Fruit fly (Drosophila melanogaster) whole organism, wandering third instar larva: Measurements from ENCODE around the gene tbrd-1.

ENCODE experiments used
- Abd-B ChIP-seq: fragments of >200 bp; optimal IDR thresholded peaks from 2 replicates; lab custom pipeline; 2017; ENCODE audit warnings: missing biosample characterization, missing genetic modification characterization
- CG32264 ChIP-seq: fragments of 200-800 bp; sonication (Bioruptor generic); optimal IDR thresholded peaks from 2 replicates; lab custom pipeline; 2016; ENCODE audit warnings: missing biosample characterization, missing genetic modification characterization
- CG9705 ChIP-seq: fragments of 200-800 bp; sonication (Bioruptor generic); optimal IDR thresholded peaks from 2 replicates; lab custom pipeline; 2018; ENCODE audit warnings: missing biosample characterization, mild to moderate bottlenecking, missing genetic modification characterization
- CrebA ChIP-seq: fragments of 200-800 bp; sonication (Bioruptor generic); optimal IDR thresholded peaks from 2 replicates; lab custom pipeline; 2016; ENCODE audit warnings: missing biosample characterization, mild to moderate bottlenecking, missing genetic modification characterization, borderline replicate concordance
- Dfd ChIP-seq: fragments of >200 bp; optimal IDR thresholded peaks from 2 replicates; lab custom pipeline; 2017; ENCODE audit warnings: missing biosample characterization, missing genetic modification characterization
- Dif ChIP-seq: fragments of 200-275, 200-300 bp; sonication (Bioruptor generic); optimal IDR thresholded peaks from 2 replicates; lab custom pipeline; 2018; ENCODE audit warnings: missing biosample characterization, missing genetic modification characterization; ENCODE audit not compliant: partially characterized antibody
- GATAd ChIP-seq: sonication (Bioruptor generic); optimal IDR thresholded peaks from 2 replicates; lab custom pipeline; 2016; ENCODE audit warnings: missing biosample characterization, missing genetic modification characterization
- HLH106 ChIP-seq: fragments of 200-800 bp; optimal IDR thresholded peaks from 3 replicates; lab custom pipeline; 2019; ENCODE audit warnings: missing biosample characterization, mild to moderate bottlenecking, missing genetic modification characterization, moderate library complexity
- Hnf4 ChIP-seq: fragments of 200-800 bp; sonication (Bioruptor generic); optimal IDR thresholded peaks from 2 replicates; lab custom pipeline; 2016; ENCODE audit warnings: missing biosample characterization, mild to moderate bottlenecking, missing genetic modification characterization
- Hr78 ChIP-seq: fragments of >200 bp; optimal IDR thresholded peaks from 2 replicates; lab custom pipeline; 2017; ENCODE audit warnings: missing biosample characterization, missing genetic modification characterization
- Hr83 ChIP-seq: fragments of 200-300 bp; sonication (Bioruptor generic); optimal IDR thresholded peaks from 2 replicates; lab custom pipeline; 2016; ENCODE audit warnings: missing biosample characterization, mild to moderate bottlenecking, missing genetic modification characterization, moderate library complexity; ENCODE audit not compliant: poor library complexity, severe bottlenecking
- Jra ChIP-seq: sonication (Bioruptor generic); optimal IDR thresholded peaks from 2 replicates; lab custom pipeline; 2016; ENCODE audit warnings: missing biosample characterization, missing genetic modification characterization
- Mio ChIP-seq: sonication (Bioruptor generic); optimal IDR thresholded peaks from 2 replicates; lab custom pipeline; 2016; ENCODE audit warnings: missing biosample characterization, missing genetic modification characterization
- Myc ChIP-seq: fragments of >200 bp; optimal IDR thresholded peaks from 2 replicates; lab custom pipeline; 2017
- N ChIP-seq: fragments of >200 bp; optimal IDR thresholded peaks from 2 replicates; lab custom pipeline; 2018; ENCODE audit warnings: missing biosample characterization, missing external identifiers, missing genetic modification characterization
- OdsH ChIP-seq: fragments of 200-800 bp; sonication (Bioruptor generic); optimal IDR thresholded peaks from 2 replicates; lab custom pipeline; 2016; ENCODE audit warnings: missing biosample characterization, mild to moderate bottlenecking, missing genetic modification characterization
- Rel ChIP-seq, 2 experiments: fragments of 200-800 bp; sonication (Bioruptor generic) in 1 of 2; optimal IDR thresholded peaks; 2 replicates in 1 of 2; 3 replicates in 1 of 2; lab custom pipeline; 2016 to 2019; ENCODE audit warnings: mild to moderate bottlenecking in 2 of 2, missing biosample characterization in 2 of 2, missing genetic modification characterization in 2 of 2, moderate library complexity in 1 of 2
- Sp1 ChIP-seq: fragments of 200-800 bp; sonication (Bioruptor generic); optimal IDR thresholded peaks from 3 replicates; lab custom pipeline; 2019; ENCODE audit warnings: missing biosample characterization, mild to moderate bottlenecking, missing genetic modification characterization, moderate library complexity
- Vsx2 ChIP-seq: fragments of 200-300, 225-300 bp; sonication (Bioruptor generic); optimal IDR thresholded peaks from 2 replicates; lab custom pipeline; 2018; ENCODE audit warnings: missing biosample characterization, missing genetic modification characterization; ENCODE audit not compliant: partially characterized antibody
- br ChIP-seq: fragments of 200-800 bp; sonication (Bioruptor generic); optimal IDR thresholded peaks from 2 replicates; lab custom pipeline; 2016; ENCODE audit warnings: missing biosample characterization, missing genetic modification characterization
- brk ChIP-seq: fragments of 200-800 bp; sonication (Bioruptor generic); optimal IDR thresholded peaks from 2 replicates; lab custom pipeline; 2016; ENCODE audit warnings: missing biosample characterization, mild to moderate bottlenecking, missing genetic modification characterization
- dl ChIP-seq, 2 experiments: fragments of 175-275, 200-275 bp in 1 of 2; fragments of 200-275 bp in 1 of 2; sonication (Bioruptor generic); optimal IDR thresholded peaks; lab custom pipeline; 2018; ENCODE audit warnings: mild to moderate bottlenecking in 2 of 2, missing biosample characterization in 2 of 2, missing genetic modification characterization in 2 of 2, moderate library complexity in 2 of 2; ENCODE audit not compliant: partially characterized antibody in 2 of 2, insufficient read depth in 1 of 2
- dmrt93B ChIP-seq: fragments of 200-800 bp; sonication (Bioruptor generic); optimal IDR thresholded peaks from 2 replicates; lab custom pipeline; 2018; ENCODE audit warnings: missing biosample characterization, mild to moderate bottlenecking, missing genetic modification characterization
- dsf ChIP-seq: sonication (Bioruptor generic); optimal IDR thresholded peaks from 2 replicates; lab custom pipeline; 2016; ENCODE audit warnings: missing biosample characterization, missing genetic modification characterization, borderline replicate concordance
- ey ChIP-seq: fragments of 200-800 bp; sonication (Bioruptor generic); optimal IDR thresholded peaks from 2 replicates; lab custom pipeline; 2016; ENCODE audit warnings: missing biosample characterization, missing genetic modification characterization
- foxo ChIP-seq, 2 experiments: fragments of 200-800 bp; sonication (Bioruptor generic); optimal IDR thresholded peaks; 2 replicates in 1 of 2; 3 replicates in 1 of 2; lab custom pipeline; 2016 to 2017; ENCODE audit warnings: missing biosample characterization in 2 of 2, missing genetic modification characterization in 2 of 2
- fru ChIP-seq: fragments of 200-800 bp; sonication (Bioruptor generic); optimal IDR thresholded peaks from 3 replicates; lab custom pipeline; 2016; ENCODE audit warnings: missing biosample characterization, mild to moderate bottlenecking, missing genetic modification characterization
- h ChIP-seq: fragments of 200-800 bp; sonication (Bioruptor generic); optimal IDR thresholded peaks from 3 replicates; lab custom pipeline; 2016; ENCODE audit warnings: missing biosample characterization, mild to moderate bottlenecking, missing genetic modification characterization
- jim ChIP-seq: fragments of 175-275, 200-325 bp; sonication (Bioruptor generic); optimal IDR thresholded peaks from 2 replicates; lab custom pipeline; 2016; ENCODE audit warnings: missing biosample characterization, mild to moderate bottlenecking, missing genetic modification characterization
- lola ChIP-seq: fragments of >200 bp; optimal IDR thresholded peaks from 2 replicates; lab custom pipeline; 2017; ENCODE audit warnings: missing biosample characterization, missing genetic modification characterization
- pan ChIP-seq: fragments of >200 bp; optimal IDR thresholded peaks from 2 replicates; lab custom pipeline; 2017
- psq ChIP-seq: fragments of 200-800 bp; sonication (Bioruptor generic); optimal IDR thresholded peaks from 3 replicates; lab custom pipeline; 2017; ENCODE audit warnings: missing biosample characterization, mild to moderate bottlenecking, missing genetic modification characterization, moderate library complexity
- rgr ChIP-seq: fragments of 200-800 bp; sonication (Bioruptor generic); optimal IDR thresholded peaks from 3 replicates; lab custom pipeline; 2016; ENCODE audit warnings: missing biosample characterization, mild to moderate bottlenecking, missing genetic modification characterization
- sage ChIP-seq: fragments of 200-800 bp; sonication (Bioruptor generic); optimal IDR thresholded peaks from 2 replicates; lab custom pipeline; 2016; ENCODE audit warnings: missing biosample characterization, mild to moderate bottlenecking, missing genetic modification characterization
- sv ChIP-seq: fragments of 200-800 bp; sonication (Bioruptor generic); optimal IDR thresholded peaks from 3 replicates; lab custom pipeline; 2016; ENCODE audit warnings: missing biosample characterization, missing genetic modification characterization
- tai ChIP-seq: sonication (Bioruptor generic); optimal IDR thresholded peaks from 2 replicates; lab custom pipeline; 2016; ENCODE audit warnings: missing biosample characterization, missing genetic modification characterization
- usp ChIP-seq: fragments of >200 bp; optimal IDR thresholded peaks from 2 replicates; lab custom pipeline; 2017; ENCODE audit warnings: missing biosample characterization, missing genetic modification characterization
- woc ChIP-seq: sonication (Bioruptor generic); optimal IDR thresholded peaks from 2 replicates; lab custom pipeline; 2016; ENCODE audit warnings: missing biosample characterization, mild to moderate bottlenecking, missing genetic modification characterization

Gene tbrd-1

DNA sequence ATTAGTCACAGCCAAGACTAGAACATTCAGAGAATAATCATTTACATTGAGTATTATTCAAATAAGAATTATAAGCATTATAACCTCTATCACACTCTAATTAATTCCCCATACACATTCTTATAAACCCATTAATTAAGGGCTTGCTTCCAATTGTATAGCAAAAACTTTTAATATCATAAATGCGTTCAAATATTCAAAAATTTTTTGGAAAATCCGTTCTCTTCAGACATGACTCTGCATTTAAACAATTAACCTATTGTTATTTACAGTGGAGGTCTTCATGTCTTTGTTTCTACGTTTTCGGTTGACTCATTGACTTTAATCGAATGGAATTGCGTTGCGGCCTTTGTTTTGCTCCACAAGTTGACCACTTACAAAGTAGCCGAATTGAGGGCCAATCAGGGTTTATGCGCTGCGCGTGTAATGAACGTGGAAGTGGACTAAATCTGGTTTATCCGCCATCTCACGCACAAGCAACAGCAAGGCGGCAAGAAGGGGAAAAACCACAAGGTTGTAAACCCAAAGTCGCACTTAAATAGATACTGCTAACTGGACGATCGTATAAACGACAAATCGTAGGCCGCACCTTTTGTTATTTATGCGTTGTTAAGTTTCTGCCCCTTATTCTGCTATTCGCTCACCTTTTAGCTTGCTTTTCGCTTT lies 27.6 kb upstream of the tbrd-1 start:
- TF ChIP-seq CG9705 (GFP tag; lab: Kevin White, UChicago) = peak; percentile 14
- peak; percentile 57 for TF ChIP-seq rgr
- TF ChIP-seq N (GFP tag; lab: Kevin White, UChicago) = no peak
- no peak for TF ChIP-seq brk (GFP tag; lab: Kevin White, UChicago)
- TF ChIP-seq br (GFP tag; lab: Kevin White, UChicago) = peak; percentile 66
- no peak for TF ChIP-seq Myc (lab: Kevin White, UChicago)
- no peak for TF ChIP-seq woc (GFP tag; lab: Kevin White, UChicago)
- TF ChIP-seq psq = peak; percentile 4
- no peak for TF ChIP-seq jim (GFP tag; lab: Kevin White, UChicago)
- TF ChIP-seq Vsx2 (GFP tag; lab: Kevin White, UChicago) = no peak
- no peak for TF ChIP-seq lola (GFP tag; lab: Kevin White, UChicago)
- TF ChIP-seq OdsH = peak; percentile 26
- no peak for TF ChIP-seq Hr78 (GFP tag; lab: Kevin White, UChicago)
- TF ChIP-seq Rel (GFP tag; optimal IDR thresholded peaks at IDR 0.05; lab: Kevin White, UChicago) = no peak
- TF ChIP-seq Rel (tag; optimal IDR thresholded peaks at IDR 0.05; lab: Kevin White, UChicago) = peak; percentile 42
- peak; percentile 50 for TF ChIP-seq h (GFP tag; lab: Kevin White, UChicago)
- TF ChIP-seq Hnf4 (GFP tag; lab: Kevin White, UChicago) = peak; percentile 12
- TF ChIP-seq Dif (GFP tag; lab: Kevin White, UChicago) = no peak
- TF ChIP-seq sage (GFP tag; lab: Kevin White, UChicago) = no peak
- TF ChIP-seq foxo (GFP tag; optimal IDR thresholded peaks at IDR 0.05; lab: Kevin White, UChicago) = peak in 1 of 2 experiments; percentile 9
- TF ChIP-seq usp = no peak
- no peak for TF ChIP-seq dsf (GFP tag; lab: Kevin White, UChicago)
- no peak for TF ChIP-seq GATAd (GFP tag; lab: Kevin White, UChicago)
- peak; percentile 44 for TF ChIP-seq Sp1
- TF ChIP-seq Mio (GFP tag; lab: Kevin White, UChicago) = no peak
- TF ChIP-seq dl (GFP tag; optimal IDR thresholded peaks at IDR 0.05; lab: Kevin White, UChicago; ENCODE audit: insufficient read depth in 1 of 2, partially characterized antibody in 2 of 2) = no peak
- peak; percentile 55 for TF ChIP-seq HLH106 (tag; lab: Kevin White, UChicago)
- TF ChIP-seq CG32264 (GFP tag; lab: Kevin White, UChicago) = no peak
- no peak for TF ChIP-seq pan (lab: Kevin White, UChicago)
- no peak for TF ChIP-seq CrebA (GFP tag; lab: Kevin White, UChicago)
- TF ChIP-seq fru (GFP tag; lab: Kevin White, UChicago) = peak; percentile 61
- TF ChIP-seq ey (GFP tag; lab: Kevin White, UChicago) = peak; percentile 51
- TF ChIP-seq tai (GFP tag; lab: Kevin White, UChicago) = no peak
- peak; percentile 21 for TF ChIP-seq dmrt93B (GFP tag; lab: Kevin White, UChicago)
- no peak for TF ChIP-seq Jra
- TF ChIP-seq Abd-B (GFP tag; lab: Kevin White, UChicago) = no peak
- no peak for TF ChIP-seq Hr83 (GFP tag; lab: Kevin White, UChicago)
- no peak for TF ChIP-seq sv (GFP tag; lab: Kevin White, UChicago)
- no peak for TF ChIP-seq Dfd (GFP tag; lab: Kevin White, UChicago)
- TF ChIP-seq, all 38 proteins: peak for 14

DNA sequence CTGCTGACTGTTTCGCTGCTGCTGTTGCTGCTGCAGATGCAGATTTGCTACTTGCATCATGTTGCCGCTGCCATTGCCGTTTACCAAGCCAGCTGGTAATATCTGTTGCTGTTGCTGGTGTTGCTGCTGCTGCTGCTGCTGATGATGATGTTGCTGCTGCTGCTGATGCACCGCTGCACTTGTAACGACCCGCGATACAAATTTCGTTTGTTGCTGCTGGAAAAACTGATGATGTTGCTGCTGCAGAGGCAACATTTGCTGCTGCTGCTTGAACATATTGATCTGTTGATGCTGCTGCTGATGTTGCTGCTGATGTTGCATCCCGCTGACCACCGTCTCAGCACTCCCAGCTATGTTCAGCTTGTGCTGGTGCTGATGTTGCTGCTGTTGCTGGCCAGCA lies 27.0 kb upstream of the tbrd-1 start:
- TF ChIP-seq Dfd (GFP tag; lab: Kevin White, UChicago) = peak; percentile 95
- TF ChIP-seq N (GFP tag; lab: Kevin White, UChicago) = no peak
